Worm (Caenorhabditis elegans) whole organism, L2 larva: ENCODE data around the gene glb-17.

Experiments used
- nhr-237 ChIP-seq: fragments of 150-350 bp; optimal IDR thresholded peaks from 2 replicates; lab custom pipeline; 2014; ENCODE audit warnings: missing biosample characterization, missing genetic modification characterization
- peb-1 ChIP-seq: fragments of 150-350 bp; optimal IDR thresholded peaks from 2 replicates; lab custom pipeline; 2014; ENCODE audit warnings: missing biosample characterization, missing genetic modification characterization
- zag-1 ChIP-seq: fragments of 150-350 bp; optimal IDR thresholded peaks from 2 replicates; lab custom pipeline; 2014; ENCODE audit warnings: missing biosample characterization, missing genetic modification characterization

ce11 chrX:9566429-9566828 lies 10.4 kb downstream of the glb-17 start, which contains the start of gene F49E2.2:
- no peak for TF ChIP-seq peb-1 (tag; lab: Kevin White, UChicago)
- TF ChIP-seq nhr-237: no peak
- TF ChIP-seq zag-1: no peak
